Fruit fly (Drosophila melanogaster) whole organism, embryonic: Measurements from ENCODE around the gene Pex10.
A peak's percentile ranks its signal among the peaks of the same experiment; 100 is the strongest.

Experiments
- Atf3 ChIP-seq: fragments of 200-800 bp; sonication (Bioruptor generic); optimal IDR thresholded peaks from 3 replicates; lab custom pipeline; 2016; ENCODE audit warnings: missing biosample characterization, missing genetic modification characterization
- Atf6 ChIP-seq: fragments of 200-800 bp; sonication (Bioruptor generic); IDR thresholded peaks from 2 replicates; pipeline ENCODE4 v1.3.6; 2022; ENCODE audit warnings: missing biosample characterization, missing genetic modification characterization
- CG10462 ChIP-seq: fragments of 200-800 bp; sonication (Bioruptor generic); optimal IDR thresholded peaks from 2 replicates; lab custom pipeline; 2016; ENCODE audit warnings: missing biosample characterization, missing genetic modification characterization
- CG11695 ChIP-seq: fragments of 200-800 bp; sonication (Bioruptor generic); IDR thresholded peaks from 3 replicates; pipeline ENCODE4 v1.3.6; 2022; ENCODE audit warnings: missing biosample characterization, missing genetic modification characterization
- CG12769 ChIP-seq: fragments of 200-800 bp; sonication (Bioruptor generic); optimal IDR thresholded peaks from 2 replicates; lab custom pipeline; 2019; ENCODE audit warnings: missing biosample characterization, mild to moderate bottlenecking, missing genetic modification characterization, moderate library complexity
- CG16863 ChIP-seq: fragments of 200-800 bp; sonication (Bioruptor generic); optimal IDR thresholded peaks from 3 replicates; lab custom pipeline; 2016; ENCODE audit warnings: missing biosample characterization, missing genetic modification characterization
- CG17359 ChIP-seq: fragments of 200-800 bp; sonication (Bioruptor generic); optimal IDR thresholded peaks from 3 replicates; lab custom pipeline; 2018; ENCODE audit warnings: missing biosample characterization, mild to moderate bottlenecking, missing genetic modification characterization, moderate library complexity
- CG18476 ChIP-seq: fragments of 200-800 bp; sonication (Bioruptor generic); optimal IDR thresholded peaks from 2 replicates; lab custom pipeline; 2016; ENCODE audit warnings: missing biosample characterization, mild to moderate bottlenecking, missing genetic modification characterization
- CG30431 ChIP-seq: fragments of 200-800 bp; sonication (Bioruptor generic); optimal IDR thresholded peaks from 2 replicates; lab custom pipeline; 2017; ENCODE audit warnings: missing biosample characterization, missing genetic modification characterization
- CG3726 ChIP-seq: fragments of 200-800 bp; sonication (Bioruptor generic); IDR thresholded peaks from 3 replicates; pipeline ENCODE4, ENCODE4 v1.3.6; 2022; ENCODE audit warnings: missing biosample characterization, missing genetic modification characterization
- CG3847 ChIP-seq: fragments of 200-800 bp; sonication (Bioruptor generic); IDR thresholded peaks from 2 replicates; pipeline ENCODE4 v1.3.6; 2022; ENCODE audit warnings: missing biosample characterization, missing genetic modification characterization
- CG4424 ChIP-seq: fragments of 200-800 bp; sonication (Bioruptor generic); optimal IDR thresholded peaks from 3 replicates; lab custom pipeline; 2016; ENCODE audit warnings: missing biosample characterization, missing genetic modification characterization
- CG4617 ChIP-seq: fragments of 200-800 bp; sonication (Bioruptor generic); optimal IDR thresholded peaks from 3 replicates; lab custom pipeline; 2016; ENCODE audit warnings: missing biosample characterization, missing genetic modification characterization, borderline replicate concordance
- CG5180 ChIP-seq: fragments of 200-800 bp; sonication (Bioruptor generic); optimal IDR thresholded peaks from 3 replicates; lab custom pipeline; 2017; ENCODE audit warnings: missing biosample characterization, missing genetic modification characterization, mild to moderate bottlenecking, moderate library complexity, missing genetic modification reagents
- CG6654 ChIP-seq: fragments of 200-800 bp; sonication (Bioruptor generic); optimal IDR thresholded peaks from 2 replicates; lab custom pipeline; 2017; ENCODE audit warnings: missing biosample characterization, mild to moderate bottlenecking, missing genetic modification characterization
- CG6689 ChIP-seq: fragments of 200-800 bp; sonication (Bioruptor generic); IDR thresholded peaks from 2 replicates; pipeline ENCODE4 v1.3.6; 2022; ENCODE audit warnings: missing biosample characterization, missing genetic modification characterization
- CG6791 ChIP-seq: fragments of 200-800 bp; sonication (Bioruptor generic); IDR thresholded peaks from 3 replicates; pipeline ENCODE4 v1.3.6; 2022; ENCODE audit warnings: missing biosample characterization, missing genetic modification characterization; ENCODE audit not compliant: partially characterized antibody
- CG8944 ChIP-seq: fragments of 200-800 bp; sonication (Bioruptor generic); optimal IDR thresholded peaks from 3 replicates; lab custom pipeline; 2016; ENCODE audit warnings: missing biosample characterization, missing genetic modification characterization
- CG9932 ChIP-seq: fragments of 200-800 bp; sonication (Bioruptor generic); IDR thresholded peaks from 2 replicates; pipeline ENCODE4 v1.3.6; 2022; ENCODE audit warnings: missing biosample characterization, missing genetic modification characterization
- Dip2 ChIP-seq: fragments of 200-800 bp; sonication (Bioruptor generic); IDR thresholded peaks from 2 replicates; pipeline ENCODE4 v1.3.6; 2022; ENCODE audit warnings: missing biosample characterization, missing genetic modification characterization
- Doc3 ChIP-seq: fragments of 200-800 bp; sonication (Bioruptor generic); IDR thresholded peaks from 3 replicates; pipeline ENCODE4 v1.3.6; 2022; ENCODE audit warnings: missing biosample characterization, missing genetic modification characterization; ENCODE audit not compliant: partially characterized antibody
- E2f2 ChIP-seq: fragments of 200-800 bp; sonication (Bioruptor generic); IDR thresholded peaks from 2 replicates; pipeline ENCODE4 v1.3.6; 2022; ENCODE audit warnings: missing biosample characterization, missing genetic modification characterization
- ERR ChIP-seq: fragments of 200-800 bp; sonication (Bioruptor generic); optimal IDR thresholded peaks from 2 replicates; lab custom pipeline; 2016; ENCODE audit warnings: missing biosample characterization, missing genetic modification characterization
- Ets97D ChIP-seq: fragments of 200-800 bp; sonication (Bioruptor generic); optimal IDR thresholded peaks from 3 replicates; lab custom pipeline; 2016; ENCODE audit warnings: missing biosample characterization, missing genetic modification characterization
- Gsc ChIP-seq: fragments of 200-800 bp; sonication (Bioruptor generic); IDR thresholded peaks from 2 replicates; pipeline ENCODE4 v1.3.6; 2022; ENCODE audit warnings: missing biosample characterization, missing genetic modification characterization
- Hey ChIP-seq: fragments of 200-800 bp; sonication (Bioruptor generic); optimal IDR thresholded peaks from 3 replicates; lab custom pipeline; 2018; ENCODE audit warnings: missing biosample characterization, mild to moderate bottlenecking, missing genetic modification characterization
- HmgZ ChIP-seq: fragments of 200-800 bp; sonication (Bioruptor generic); optimal IDR thresholded peaks from 2 replicates; lab custom pipeline; 2018; ENCODE audit warnings: missing biosample characterization, mild to moderate bottlenecking, missing genetic modification characterization
- Hr51 ChIP-seq, 2 experiments: fragments of 200-800 bp; sonication (Bioruptor generic); optimal IDR thresholded peaks; 2 replicates in 1 of 2; 3 replicates in 1 of 2; lab custom pipeline; 2016 to 2018; ENCODE audit warnings: missing biosample characterization in 2 of 2, missing genetic modification characterization in 2 of 2, mild to moderate bottlenecking in 1 of 2, moderate library complexity in 1 of 2
- Hsf ChIP-seq: fragments of 200-800 bp; sonication (Bioruptor generic); optimal IDR thresholded peaks from 3 replicates; lab custom pipeline; 2016; ENCODE audit warnings: missing biosample characterization, missing genetic modification characterization
- Oli ChIP-seq: fragments of 200-800 bp; sonication (Bioruptor generic); optimal IDR thresholded peaks from 2 replicates; lab custom pipeline; 2018; ENCODE audit warnings: missing biosample characterization, mild to moderate bottlenecking, missing genetic modification characterization, moderate library complexity
- Scr ChIP-seq: fragments of 200-800 bp; sonication (Bioruptor generic); IDR thresholded peaks from 2 replicates; pipeline ENCODE4 v1.3.6; 2022; ENCODE audit warnings: missing biosample characterization, missing genetic modification characterization; ENCODE audit not compliant: partially characterized antibody
- Sin3A ChIP-seq: fragments of >200 bp; optimal IDR thresholded peaks from 2 replicates; lab custom pipeline; 2018
- ash1 ChIP-seq: fragments of 200-800 bp; sonication (Bioruptor generic); optimal IDR thresholded peaks from 2 replicates; lab custom pipeline; 2018; ENCODE audit warnings: missing biosample characterization, mild to moderate bottlenecking, missing genetic modification characterization
- bigmax ChIP-seq: fragments of 200-800 bp; sonication (Bioruptor generic); optimal IDR thresholded peaks from 2 replicates; lab custom pipeline; 2018; ENCODE audit warnings: missing biosample characterization, mild to moderate bottlenecking, missing genetic modification characterization
- chif ChIP-seq, 2 experiments: fragments of 200-800 bp; sonication (Bioruptor generic); optimal IDR thresholded peaks; 3 replicates each; lab custom pipeline; 2016; ENCODE audit warnings: missing biosample characterization in 2 of 2, missing genetic modification characterization in 2 of 2
- dati ChIP-seq: fragments of 200-800 bp; sonication (Bioruptor generic); IDR thresholded peaks from 2 replicates; pipeline ENCODE4 v1.3.6; 2022; ENCODE audit warnings: missing biosample characterization, missing genetic modification characterization
- dimm ChIP-seq: fragments of 200-800 bp; sonication (Bioruptor generic); IDR thresholded peaks from 2 replicates; pipeline ENCODE4 v1.3.6; 2022; ENCODE audit warnings: missing biosample characterization, missing genetic modification characterization
- gcm ChIP-seq: fragments of 200-800 bp; sonication (Bioruptor generic); optimal IDR thresholded peaks from 2 replicates; lab custom pipeline; 2019; ENCODE audit warnings: missing biosample characterization, mild to moderate bottlenecking, missing genetic modification characterization, moderate library complexity
- gfzf ChIP-seq: fragments of 200-800 bp; sonication (Bioruptor generic); optimal IDR thresholded peaks from 2 replicates; lab custom pipeline; 2016; ENCODE audit warnings: missing biosample characterization, mild to moderate bottlenecking, missing genetic modification characterization, moderate library complexity
- gsb-n ChIP-seq: fragments of 200-800 bp; sonication (Bioruptor generic); optimal IDR thresholded peaks from 3 replicates; lab custom pipeline; 2018; ENCODE audit warnings: missing biosample characterization, mild to moderate bottlenecking, missing genetic modification characterization
- insv ChIP-seq, 2 experiments: fragments of 200-800 bp; sonication (Bioruptor generic); optimal IDR thresholded peaks; 3 replicates each; lab custom pipeline; 2016 to 2018; ENCODE audit warnings: missing biosample characterization in 2 of 2, missing genetic modification characterization in 2 of 2
- knrl ChIP-seq: fragments of 200-800 bp; sonication (Bioruptor generic); IDR thresholded peaks from 3 replicates; pipeline ENCODE4 v1.3.6; 2022; ENCODE audit warnings: missing biosample characterization, missing genetic modification characterization; ENCODE audit not compliant: partially characterized antibody
- mam ChIP-seq: fragments of 200-800 bp; sonication (Bioruptor generic); optimal IDR thresholded peaks from 3 replicates; lab custom pipeline; 2016; ENCODE audit warnings: missing biosample characterization, missing genetic modification characterization
- nerfin-2 ChIP-seq: fragments of 200-800 bp; sonication (Bioruptor generic); IDR thresholded peaks from 2 replicates; pipeline ENCODE4 v1.3.6; 2022; ENCODE audit warnings: missing biosample characterization, missing genetic modification characterization; ENCODE audit not compliant: partially characterized antibody
- odd ChIP-seq: fragments of 200-800 bp; sonication (Bioruptor generic); optimal IDR thresholded peaks from 2 replicates; lab custom pipeline; 2017; ENCODE audit warnings: missing biosample characterization, mild to moderate bottlenecking, missing genetic modification characterization
- otp ChIP-seq: fragments of 200-800 bp; sonication (Bioruptor generic); IDR thresholded peaks from 3 replicates; pipeline ENCODE4, ENCODE4 v1.3.6; 2022; ENCODE audit warnings: missing biosample characterization, missing genetic modification characterization
- prd ChIP-seq, 3 experiments: fragments of >200 bp in 2 of 3; fragments of 200-800 bp in 1 of 3; sonication (Bioruptor generic) in 1 of 3; optimal IDR thresholded peaks in 2 of 3; IDR thresholded peaks in 1 of 3; 2 replicates in 2 of 3; 3 replicates in 1 of 3; pipeline versions ENCODE4 v1.3.6 to Lab custom; 2017 to 2022; ENCODE audit warnings: missing biosample characterization in 1 of 3, missing genetic modification characterization in 1 of 3
- ssp ChIP-seq: fragments of 200-800 bp; sonication (Bioruptor generic); IDR thresholded peaks from 2 replicates; pipeline ENCODE4 v1.3.6; 2022; ENCODE audit warnings: missing biosample characterization, missing genetic modification characterization
- ttk ChIP-seq: fragments of 200-800 bp; sonication (Bioruptor generic); IDR thresholded peaks from 2 replicates; pipeline ENCODE4 v2.1.2; 2022; ENCODE audit warnings: missing biosample characterization, missing genetic modification characterization

Gene Pex10

DNA sequence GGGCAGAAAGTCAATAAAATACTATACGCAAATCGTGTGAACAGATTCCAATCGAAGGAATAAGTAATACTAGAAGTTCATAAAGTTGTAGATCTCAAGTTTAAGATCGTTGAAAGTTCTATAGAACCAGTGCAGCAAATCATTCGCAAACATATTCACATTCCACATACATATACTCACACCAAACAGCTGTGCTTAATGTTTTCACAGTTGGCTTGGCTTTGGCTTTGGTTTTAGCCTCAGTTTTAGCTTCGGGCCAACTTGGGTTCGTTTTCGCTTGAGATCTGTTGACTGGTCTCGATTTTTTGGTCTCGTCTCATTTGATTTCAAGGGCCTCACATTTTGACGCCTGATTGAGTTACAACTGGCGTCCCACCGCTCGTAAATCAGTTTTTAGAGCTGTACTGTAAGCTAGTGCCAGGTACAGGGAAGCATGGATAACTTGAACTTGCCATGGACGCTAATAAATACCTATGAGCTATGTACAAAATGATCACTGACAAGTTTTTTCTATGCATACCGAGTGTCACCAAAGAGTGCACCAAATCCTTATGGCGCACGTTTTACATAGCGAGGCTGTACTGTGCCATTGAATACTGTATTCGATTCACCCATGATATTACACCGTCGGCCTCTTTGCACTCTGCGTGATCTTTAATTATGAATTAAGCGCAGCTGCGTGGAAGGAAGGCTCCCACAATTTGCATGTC is 29.3 kb downstream of the Pex10 start (continued):
- TF ChIP-seq mam (GFP tag; lab: Kevin White, UChicago), result peak; percentile 94
- peak; percentile 36 for TF ChIP-seq CG4617 (GFP tag; lab: Kevin White, UChicago)
- peak; percentile 31 for TF ChIP-seq ash1 (GFP tag; lab: Kevin White, UChicago)
- peak; percentile 89 for TF ChIP-seq CG3847 (GFP tag; lab: Robert Waterston, UW)
- peak; percentile 73 for TF ChIP-seq CG16863
- peak; percentile 69 for TF ChIP-seq dati (GFP tag; lab: Robert Waterston, UW)
- peak; percentile 76 for TF ChIP-seq CG8944
- peak; percentile 73 for TF ChIP-seq Gsc
- TF ChIP-seq CG18476, result peak; percentile 51
- peak; percentile 23 for TF ChIP-seq gsb-n
- no peak for TF ChIP-seq gfzf (GFP tag; lab: Kevin White, UChicago)
- TF ChIP-seq CG10462 (GFP tag; lab: Kevin White, UChicago), result peak; percentile 45
- TF ChIP-seq Hey (tag; lab: Kevin White, UChicago), result peak; percentile 18
- TF ChIP-seq dimm (GFP tag; lab: Robert Waterston, UW), result 0 out of 2 replicates have a peak, but pooled peaks have one; percentile 37
- TF ChIP-seq ERR (GFP tag; lab: Kevin White, UChicago), result peak; percentile 65
- TF ChIP-seq Oli, result peak; percentile 81
- peak; percentile 57 for TF ChIP-seq CG6654
- TF ChIP-seq bigmax, result no peak
- no peak for TF ChIP-seq insv (GFP tag; optimal IDR thresholded peaks at IDR 0.05; lab: Kevin White, UChicago)
- no peak for TF ChIP-seq Scr (GFP tag; lab: Robert Waterston, UW)
- no peak for TF ChIP-seq prd (optimal IDR thresholded peaks at IDR 0.05; lab: Kevin White, UChicago)
- peak; percentile 91 for TF ChIP-seq prd (GFP tag; IDR thresholded peaks at IDR 0.05; lab: Robert Waterston, UW)
- peak; percentile 87 for TF ChIP-seq CG6689 (GFP tag; lab: Robert Waterston, UW)
- TF ChIP-seq CG6791 (GFP tag; lab: Robert Waterston, UW), result no peak
- TF ChIP-seq CG12769 (tag; lab: Kevin White, UChicago), result peak; percentile 94
- TF ChIP-seq Doc3 (GFP tag; lab: Robert Waterston, UW), result 0 out of 3 replicates have a peak, but pooled peaks have one; percentile 26
- TF ChIP-seq Hsf (GFP tag; lab: Kevin White, UChicago), result peak; percentile 72
- peak; percentile 82 for TF ChIP-seq ttk (GFP tag; lab: Robert Waterston, UW)
- TF ChIP-seq knrl (GFP tag; lab: Robert Waterston, UW), result no peak
- TF ChIP-seq Sin3A (lab: Kevin White, UChicago), result no peak
- peak; percentile 82 for TF ChIP-seq HmgZ (tag; lab: Kevin White, UChicago)
- peak; percentile 57 to 71 for TF ChIP-seq chif (GFP tag; optimal IDR thresholded peaks at IDR 0.05; lab: Kevin White, UChicago)
- peak; percentile 86 for TF ChIP-seq CG17359 (tag; lab: Kevin White, UChicago)
- peak; percentile 56 for TF ChIP-seq E2f2 (GFP tag; lab: Robert Waterston, UW)
- peak; percentile 89 for TF ChIP-seq otp (GFP tag; lab: Robert Waterston, UW)
- peak; percentile 82 for TF ChIP-seq CG11695 (GFP tag; lab: Robert Waterston, UW)
- TF ChIP-seq CG5180 (GFP tag; lab: Kevin White, UChicago), result peak; percentile 51
- TF ChIP-seq Ets97D (GFP tag; lab: Kevin White, UChicago), result peak; percentile 58
- TF ChIP-seq Atf6 (GFP tag; lab: Robert Waterston, UW), result peak; percentile 88
- TF ChIP-seq CG9932, result peak; percentile 90
- peak; percentile 46 for TF ChIP-seq odd (GFP tag; lab: Kevin White, UChicago)
- TF ChIP-seq nerfin-2 (GFP tag; lab: Robert Waterston, UW), result no peak
- TF ChIP-seq CG4424 (GFP tag; lab: Kevin White, UChicago), result peak; percentile 80
- TF ChIP-seq CG3726, result peak; percentile 84
- peak; percentile 52 for TF ChIP-seq Atf3 (GFP tag; lab: Kevin White, UChicago)
- peak; percentile 78 for TF ChIP-seq ssp (GFP tag; lab: Robert Waterston, UW)
- peak; percentile 76 for TF ChIP-seq Hr51 (GFP tag; optimal IDR thresholded peaks at IDR 0.05; lab: Kevin White, UChicago)
- peak; percentile 38; the same call in 1 of the 2 replicates for TF ChIP-seq Dip2 (GFP tag; lab: Robert Waterston, UW)
- peak; percentile 76 for TF ChIP-seq CG30431 (GFP tag; lab: Kevin White, UChicago)
- no peak for TF ChIP-seq gcm (GFP tag; lab: Kevin White, UChicago)
